Worm (Caenorhabditis elegans) whole organism, late embryonic: ENCODE results near the gene srh-245.

ENCODE experiments used
- C08G9.2 ChIP-seq: sonication (generic microtip); optimal IDR thresholded peaks from 2 replicates; lab custom pipeline; 2016; ENCODE audit warnings: mild to moderate bottlenecking, missing genetic modification characterization, moderate library complexity, missing compliant biosample characterization
- C38D4.7 ChIP-seq: fragments of 200-800 bp; sonication (Bioruptor generic); optimal IDR thresholded peaks from 2 replicates; lab custom pipeline; 2018; ENCODE audit warnings: mild to moderate bottlenecking, missing genetic modification characterization, moderate library complexity, missing compliant biosample characterization
- F13H6.1 ChIP-seq: sonication (generic microtip); optimal IDR thresholded peaks from 2 replicates; lab custom pipeline; 2016; ENCODE audit warnings: missing genetic modification characterization, missing compliant biosample characterization
- K09A11.1 ChIP-seq: sonication (generic microtip); optimal IDR thresholded peaks from 2 replicates; lab custom pipeline; 2017; ENCODE audit warnings: antibody characterized with exemption, mild to moderate bottlenecking, missing genetic modification characterization, missing compliant biosample characterization; ENCODE audit not compliant: insufficient read depth
- T23F11.4 ChIP-seq: fragments of 200-800 bp; sonication (Bioruptor generic); optimal IDR thresholded peaks from 2 replicates; lab custom pipeline; 2018; ENCODE audit warnings: mild to moderate bottlenecking, missing genetic modification characterization, missing compliant biosample characterization
- ahr-1 ChIP-seq: sonication (generic microtip); optimal IDR thresholded peaks from 2 replicates; lab custom pipeline; 2016; ENCODE audit warnings: missing genetic modification characterization, missing compliant biosample characterization
- ceh-14 ChIP-seq: sonication (generic microtip); optimal IDR thresholded peaks from 2 replicates; lab custom pipeline; 2016; ENCODE audit warnings: missing genotype, missing genetic modification characterization, missing compliant biosample characterization
- ceh-18 ChIP-seq: sonication (generic microtip); optimal IDR thresholded peaks from 2 replicates; lab custom pipeline; 2016; ENCODE audit warnings: missing genetic modification characterization, missing compliant biosample characterization
- ceh-19 ChIP-seq: fragments of 200-800 bp; sonication (Bioruptor generic); optimal IDR thresholded peaks from 2 replicates; lab custom pipeline; 2018; ENCODE audit warnings: mild to moderate bottlenecking, missing genetic modification characterization, missing compliant biosample characterization
- ceh-24 ChIP-seq: sonication (generic microtip); optimal IDR thresholded peaks from 2 replicates; lab custom pipeline; 2016; ENCODE audit warnings: mild to moderate bottlenecking, missing genetic modification characterization, missing compliant biosample characterization
- ceh-30 ChIP-seq: fragments of 150-350 bp; optimal IDR thresholded peaks from 2 replicates; lab custom pipeline; 2014; ENCODE audit warnings: missing biosample characterization, missing genetic modification characterization
- ceh-31 ChIP-seq: sonication (generic microtip); optimal IDR thresholded peaks from 2 replicates; lab custom pipeline; 2016; ENCODE audit warnings: missing genetic modification characterization, missing compliant biosample characterization
- ceh-45 ChIP-seq: fragments of 200-800 bp; sonication (Bioruptor generic); IDR thresholded peaks from 2 replicates; pipeline ENCODE4 v1.3.6; 2022; ENCODE audit warnings: missing genetic modification reagents, missing genetic modification characterization, missing compliant biosample characterization
- ceh-48 ChIP-seq: sonication (generic microtip); optimal IDR thresholded peaks from 2 replicates; lab custom pipeline; 2016; ENCODE audit warnings: missing genetic modification characterization, inconsistent platforms, missing compliant biosample characterization
- ceh-6 ChIP-seq: fragments of 200-800 bp; sonication (Bioruptor generic); optimal IDR thresholded peaks from 2 replicates; lab custom pipeline; 2018; ENCODE audit warnings: mild to moderate bottlenecking, missing genetic modification characterization, missing compliant biosample characterization
- ceh-9 ChIP-seq: sonication (generic microtip); optimal IDR thresholded peaks from 2 replicates; lab custom pipeline; 2016; ENCODE audit warnings: mild to moderate bottlenecking, missing genetic modification characterization, inconsistent platforms, missing compliant biosample characterization
- elt-2 ChIP-seq: sonication (generic microtip); optimal IDR thresholded peaks from 2 replicates; lab custom pipeline; 2016; ENCODE audit warnings: missing genetic modification reagents, missing genetic modification characterization, missing compliant biosample characterization
- elt-4 ChIP-seq: sonication (generic microtip); optimal IDR thresholded peaks from 2 replicates; lab custom pipeline; 2016; ENCODE audit warnings: missing genetic modification characterization, missing compliant biosample characterization
- fax-1 ChIP-seq: sonication (generic microtip); optimal IDR thresholded peaks from 2 replicates; lab custom pipeline; 2016; ENCODE audit warnings: missing genotype, missing genetic modification characterization, missing compliant biosample characterization
- hlh-13 ChIP-seq: fragments of 200-800 bp; sonication (Bioruptor generic); optimal IDR thresholded peaks from 2 replicates; lab custom pipeline; 2018; ENCODE audit warnings: mild to moderate bottlenecking, missing genetic modification characterization, missing compliant biosample characterization
- hlh-15 ChIP-seq: sonication (generic microtip); optimal IDR thresholded peaks from 2 replicates; lab custom pipeline; 2016; ENCODE audit warnings: missing genetic modification characterization, missing compliant biosample characterization
- hlh-6 ChIP-seq: sonication (generic microtip); optimal IDR thresholded peaks from 2 replicates; lab custom pipeline; 2016; ENCODE audit warnings: missing genotype, missing genetic modification characterization, missing compliant biosample characterization
- lim-6 ChIP-seq: sonication (generic microtip); optimal IDR thresholded peaks from 2 replicates; lab custom pipeline; 2016; ENCODE audit warnings: missing genetic modification characterization, missing compliant biosample characterization
- lin-11 ChIP-seq: fragments of 200-800 bp; sonication (Bioruptor generic); optimal IDR thresholded peaks from 2 replicates; lab custom pipeline; 2018; ENCODE audit warnings: mild to moderate bottlenecking, missing genetic modification characterization, missing compliant biosample characterization
- madf-2 ChIP-seq: sonication (generic microtip); optimal IDR thresholded peaks from 2 replicates; lab custom pipeline; 2017; ENCODE audit warnings: missing genetic modification characterization, missing compliant biosample characterization
- nfya-1 ChIP-seq: sonication (generic microtip); optimal IDR thresholded peaks from 2 replicates; lab custom pipeline; 2017; ENCODE audit warnings: missing genetic modification characterization, mild to moderate bottlenecking, missing compliant biosample characterization, antibody characterized with exemption, moderate library complexity
- nhr-11 ChIP-seq: fragments of 150-350 bp; optimal IDR thresholded peaks from 2 replicates; lab custom pipeline; 2014; ENCODE audit warnings: missing biosample characterization, missing genetic modification characterization
- nhr-232 ChIP-seq: sonication (generic microtip); optimal IDR thresholded peaks from 2 replicates; lab custom pipeline; 2016; ENCODE audit warnings: missing genetic modification characterization, missing compliant biosample characterization
- npax-4 ChIP-seq: sonication (generic microtip); optimal IDR thresholded peaks from 2 replicates; lab custom pipeline; 2016; ENCODE audit warnings: missing genetic modification characterization, missing compliant biosample characterization
- pat-9 ChIP-seq: fragments of 200-800 bp; sonication (Bioruptor generic); optimal IDR thresholded peaks from 2 replicates; lab custom pipeline; 2018; ENCODE audit warnings: mild to moderate bottlenecking, missing genetic modification characterization, moderate library complexity, missing compliant biosample characterization
- pax-1 ChIP-seq: fragments of 150-350 bp; optimal IDR thresholded peaks from 2 replicates; lab custom pipeline; 2014; ENCODE audit warnings: missing biosample characterization, missing genetic modification characterization
- pha-2 ChIP-seq: sonication (generic microtip); optimal IDR thresholded peaks from 2 replicates; lab custom pipeline; 2017; ENCODE audit warnings: mild to moderate bottlenecking, missing genetic modification characterization, missing compliant biosample characterization
- pha-4 ChIP-seq: fragments of 150-350 bp; optimal IDR thresholded peaks from 2 replicates; lab custom pipeline; 2018; ENCODE audit warnings: missing biosample characterization, missing genetic modification reagents, missing genetic modification characterization
- pros-1 ChIP-seq: fragments of 150-350 bp; optimal IDR thresholded peaks from 2 replicates; lab custom pipeline; 2014; ENCODE audit warnings: missing biosample characterization, missing genetic modification reagents, missing genetic modification characterization
- ref-2 ChIP-seq: sonication (generic microtip); optimal IDR thresholded peaks from 2 replicates; lab custom pipeline; 2016; ENCODE audit warnings: missing genetic modification characterization, missing compliant biosample characterization
- rnt-1 ChIP-seq: sonication (generic microtip); optimal IDR thresholded peaks from 2 replicates; lab custom pipeline; 2016; ENCODE audit warnings: missing genetic modification characterization, missing compliant biosample characterization
- sdc-2 ChIP-seq: sonication (generic microtip); optimal IDR thresholded peaks from 2 replicates; lab custom pipeline; 2016; ENCODE audit warnings: missing genotype, missing genetic modification characterization, missing compliant biosample characterization
- tbx-2 ChIP-seq: sonication (generic microtip); optimal IDR thresholded peaks from 2 replicates; lab custom pipeline; 2016; ENCODE audit warnings: missing genetic modification characterization, missing compliant biosample characterization
- tbx-7 ChIP-seq: sonication (generic microtip); optimal IDR thresholded peaks from 2 replicates; lab custom pipeline; 2016; ENCODE audit warnings: missing genotype, missing genetic modification characterization, missing compliant biosample characterization
- unc-55 ChIP-seq: sonication (generic microtip); optimal IDR thresholded peaks from 2 replicates; lab custom pipeline; 2017; ENCODE audit warnings: missing biosample characterization, missing genetic modification reagents, missing genetic modification characterization
- unc-86 ChIP-seq: sonication (generic microtip); optimal IDR thresholded peaks from 2 replicates; lab custom pipeline; 2016; ENCODE audit warnings: missing genetic modification characterization, missing compliant biosample characterization
- ztf-16 ChIP-seq: sonication (generic microtip); optimal IDR thresholded peaks from 2 replicates; lab custom pipeline; 2017; ENCODE audit warnings: missing genetic modification characterization, missing compliant biosample characterization

Gene srh-245

ce11 chrV:619054-619453 is 36.7 kb downstream of the srh-245 start, which contains the start of gene F48G7.4:
TSS of gene F48G7.4 (plus strand) at chrV:619453.
- no peak for TF ChIP-seq elt-2
- no peak for TF ChIP-seq pha-2 (tag; lab: Kevin White, UChicago)
- TF ChIP-seq pax-1 (tag; lab: Kevin White, UChicago), result no peak
- peak; percentile 14 for TF ChIP-seq ceh-18 (tag; lab: Kevin White, UChicago)
- no peak for TF ChIP-seq tbx-7 (tag; lab: Kevin White, UChicago)
- no peak for TF ChIP-seq sdc-2 (tag; lab: Kevin White, UChicago)
- TF ChIP-seq C38D4.7 (GFP tag; lab: Kevin White, UChicago), result no peak
- peak; percentile 83 for TF ChIP-seq unc-55 (GFP tag; lab: Kevin White, UChicago)
- TF ChIP-seq madf-2, result no peak
- no peak for TF ChIP-seq nhr-232 (tag; lab: Kevin White, UChicago)
- TF ChIP-seq ceh-6 (GFP tag; lab: Kevin White, UChicago), result no peak
- no peak for TF ChIP-seq hlh-6 (tag; lab: Kevin White, UChicago)
- no peak for TF ChIP-seq unc-86 (tag; lab: Kevin White, UChicago)

- TF ChIP-seq nhr-11, result no peak
- no peak for TF ChIP-seq sdc-2 (tag; lab: Kevin White, UChicago)
- TF ChIP-seq hlh-15 (tag; lab: Kevin White, UChicago), result no peak
- no peak for TF ChIP-seq ztf-16 (tag; lab: Kevin White, UChicago)
- no peak for TF ChIP-seq T23F11.4
- TF ChIP-seq lin-11 (tag; lab: Kevin White, UChicago), result no peak
- TF ChIP-seq F13H6.1 (tag; lab: Kevin White, UChicago), result no peak
These were observed 37.8 kb downstream of the srh-245 start for ce11 chrV:617917-618316.

- TF ChIP-seq ceh-31 (tag; lab: Kevin White, UChicago) (no peak), tbx-2 (tag; lab: Kevin White, UChicago) (no peak), elt-4 (tag; lab: Kevin White, UChicago) (no peak), ahr-1 (tag; lab: Kevin White, UChicago) (no peak), lim-6 (no peak), nhr-232 (tag; lab: Kevin White, UChicago) (no peak), ceh-24 (tag; lab: Kevin White, UChicago) (no peak), fax-1 (tag; lab: Kevin White, UChicago) (no peak), ceh-45 (GFP tag; lab: Robert Waterston, UW) (no peak), ref-2 (tag; lab: Kevin White, UChicago) (no peak), C08G9.2 (tag; lab: Kevin White, UChicago) (no peak), elt-2 (no peak), pat-9 (tag; lab: Kevin White, UChicago) (no peak), rnt-1 (tag; lab: Kevin White, UChicago) (no peak), pha-4 (tag; lab: Kevin White, UChicago) (no peak), unc-86 (tag; lab: Kevin White, UChicago) (no peak), ceh-14 (no peak)
- TF ChIP-seq, all 69 proteins: peak for 0
These were observed 40.4 kb downstream of the srh-245 start, which contains the start of gene F48G7.13 for ce11 chrV:615275-615674. TSS of gene F48G7.13 (plus strand) at chrV:615575.

ce11 chrV:610217-610616 is 45.5 kb downstream of the srh-245 start, which contains the start of gene nhr-90:
TSS of gene nhr-90 (plus strand) at chrV:610512.
- TF ChIP-seq unc-86 (tag; lab: Kevin White, UChicago) (no peak), ref-2 (tag; lab: Kevin White, UChicago) (no peak), ceh-9 (tag; lab: Kevin White, UChicago) (no peak), hlh-15 (tag; lab: Kevin White, UChicago) (no peak)

- no peak for TF ChIP-seq ceh-48
- no peak for TF ChIP-seq ceh-45 (GFP tag; lab: Robert Waterston, UW)
- no peak for TF ChIP-seq pros-1
- TF ChIP-seq hlh-13 (GFP tag; lab: Kevin White, UChicago), result no peak
- TF ChIP-seq npax-4 (tag; lab: Kevin White, UChicago), result no peak
- no peak for TF ChIP-seq ceh-19
- TF ChIP-seq rnt-1 (tag; lab: Kevin White, UChicago), result no peak
- TF ChIP-seq madf-2, result no peak
- no peak for TF ChIP-seq ceh-9 (tag; lab: Kevin White, UChicago)
- TF ChIP-seq T23F11.4, result no peak
- TF ChIP-seq K09A11.1, result no peak
- TF ChIP-seq C08G9.2 (tag; lab: Kevin White, UChicago), result no peak
- no peak for TF ChIP-seq nfya-1 (tag; lab: Kevin White, UChicago)
- TF ChIP-seq tbx-2 (tag; lab: Kevin White, UChicago), result no peak
- no peak for TF ChIP-seq ceh-30
- TF ChIP-seq, all 69 proteins: peak for 0
These were observed 46.1 kb downstream of the srh-245 start, which contains the start of gene srlf-36 for ce11 chrV:609671-610070. TSS of gene srlf-36 (minus strand) at chrV:609771.
